Worm (Caenorhabditis elegans) whole organism, mixed stage, embryonic: ENCODE data around the gene W08G11.5.

Experiments
- blmp-1 ChIP-seq: fragments of 150-350 bp; optimal IDR thresholded peaks from 2 replicates; lab custom pipeline; 2014; ENCODE audit warnings: missing biosample characterization, missing genetic modification characterization
- ceh-83 ChIP-seq: fragments of 200-800 bp; sonication (Bioruptor generic); optimal IDR thresholded peaks from 2 replicates; lab custom pipeline; 2018; ENCODE audit warnings: mild to moderate bottlenecking, missing genetic modification characterization, missing compliant biosample characterization
- ces-1 ChIP-seq: fragments of 150-350 bp; optimal IDR thresholded peaks from 2 replicates; lab custom pipeline; 2014; ENCODE audit warnings: missing biosample characterization, missing genetic modification reagents, missing genetic modification characterization
- elt-1 ChIP-seq: sonication (generic microtip); optimal IDR thresholded peaks from 2 replicates; lab custom pipeline; 2017; ENCODE audit warnings: missing genetic modification characterization, mild to moderate bottlenecking, missing compliant biosample characterization, antibody characterized with exemption, moderate library complexity, borderline replicate concordance; ENCODE audit not compliant: insufficient read depth
- mab-5 ChIP-seq: fragments of 150-350 bp; optimal IDR thresholded peaks from 2 replicates; lab custom pipeline; 2014; ENCODE audit warnings: missing biosample characterization, missing genetic modification characterization
- nhr-237 ChIP-seq: fragments of 150-350 bp; optimal IDR thresholded peaks from 2 replicates; lab custom pipeline; 2014; ENCODE audit warnings: missing biosample characterization, missing genetic modification characterization
- nhr-76 ChIP-seq: sonication (generic microtip); optimal IDR thresholded peaks from 2 replicates; lab custom pipeline; 2017; ENCODE audit warnings: missing biosample characterization, missing genetic modification characterization
- pha-4 ChIP-seq: fragments of 150-350 bp; optimal IDR thresholded peaks from 2 replicates; lab custom pipeline; 2018; ENCODE audit warnings: missing biosample characterization, missing genetic modification reagents, missing genetic modification characterization
- unc-62 ChIP-seq: fragments of 150-350 bp; optimal IDR thresholded peaks from 2 replicates; lab custom pipeline; 2014; ENCODE audit warnings: missing biosample characterization, missing genetic modification reagents, missing genetic modification characterization
- ztf-11 ChIP-seq: fragments of 150-350 bp; optimal IDR thresholded peaks from 2 replicates; lab custom pipeline; 2014; ENCODE audit warnings: missing biosample characterization, missing genetic modification characterization

- TF ChIP-seq blmp-1 (no peak), elt-1 (tag; lab: Kevin White, UChicago) (no peak), unc-62 (GFP tag; lab: Kevin White, UChicago) (no peak), nhr-237 (no peak), ceh-83 (GFP tag; lab: Kevin White, UChicago) (peak; percentile 76), mab-5 (no peak), ztf-11 (tag; lab: Kevin White, UChicago) (no peak), pha-4 (tag; lab: Kevin White, UChicago) (peak; percentile 48), ces-1 (GFP tag; lab: Kevin White, UChicago) (no peak), nhr-76 (tag; lab: Kevin White, UChicago) (no peak)
These were observed 23.7 kb upstream of the W08G11.5 start for ce11 chrV:16370039-16370438.
